Worm (Caenorhabditis elegans) whole organism, L4 larva: Measurements from ENCODE around the gene abts-2.

Experiments used
- F10B5.3 ChIP-seq: sonication (generic microtip); optimal IDR thresholded peaks from 2 replicates; lab custom pipeline; 2016; ENCODE audit warnings: mild to moderate bottlenecking, missing genetic modification characterization, missing compliant biosample characterization
- F37D6.2 ChIP-seq: sonication (generic microtip); optimal IDR thresholded peaks from 2 replicates; lab custom pipeline; 2016; ENCODE audit warnings: mild to moderate bottlenecking, missing genetic modification characterization, missing compliant biosample characterization
- F44E2.7 ChIP-seq: fragments of 200-800 bp; sonication (Bioruptor generic); IDR thresholded peaks from 2 replicates; pipeline ENCODE4 v2.1.2; 2022; ENCODE audit warnings: missing genetic modification characterization, missing compliant biosample characterization
- F49E8.2 ChIP-seq: sonication (generic microtip); optimal IDR thresholded peaks from 2 replicates; lab custom pipeline; 2016; ENCODE audit warnings: missing compliant biosample characterization, mild to moderate bottlenecking, missing genetic modification characterization, borderline replicate concordance
- T20F7.1 ChIP-seq: fragments of 200-800 bp; sonication (Bioruptor generic); optimal IDR thresholded peaks from 2 replicates; lab custom pipeline; 2018; ENCODE audit warnings: mild to moderate bottlenecking, missing genetic modification characterization, missing compliant biosample characterization
- ZK546.5 ChIP-seq, 2 experiments: sonication (generic microtip); optimal IDR thresholded peaks; 2 replicates each; lab custom pipeline; 2017; ENCODE audit warnings: missing biosample characterization in 2 of 2, missing genetic modification characterization in 2 of 2
- aha-1 ChIP-seq: fragments of 150-350 bp; peaks from one replicate; lab custom pipeline; 2014; ENCODE audit warnings: missing biosample characterization, missing genetic modification characterization
- ama-1 ChIP-seq: fragments of 150-350 bp; optimal IDR thresholded peaks from 2 replicates; lab custom pipeline; 2014; ENCODE audit warnings: inconsistent platforms, mixed read lengths
- ceh-32 ChIP-seq: sonication (generic microtip); optimal IDR thresholded peaks from 2 replicates; lab custom pipeline; 2016; ENCODE audit warnings: mild to moderate bottlenecking, missing genetic modification characterization, missing compliant biosample characterization; ENCODE audit not compliant: poor library complexity
- daf-19 ChIP-seq: fragments of 200-800 bp; sonication (Bioruptor generic); conservative IDR thresholded peaks from 2 replicates; pipeline ENCODE4 v1.3.6; 2022; ENCODE audit warnings: missing genetic modification characterization, missing compliant biosample characterization
- daf-8 ChIP-seq: fragments of 200-800 bp; sonication (Bioruptor generic); IDR thresholded peaks from 2 replicates; pipeline ENCODE4 v1.3.6; 2022; ENCODE audit warnings: missing genetic modification characterization, missing compliant biosample characterization
- dmd-8 ChIP-seq: fragments of 200-800 bp; sonication (Bioruptor generic); IDR thresholded peaks from 2 replicates; pipeline ENCODE4 v1.3.6; 2022; ENCODE audit warnings: missing genetic modification characterization, missing compliant biosample characterization
- dmd-9 ChIP-seq: fragments of 200-800 bp; sonication (Bioruptor generic); IDR thresholded peaks from 2 replicates; pipeline ENCODE4 v1.3.6; 2022; ENCODE audit warnings: missing genetic modification reagents, missing genetic modification characterization, missing compliant biosample characterization
- egl-27 ChIP-seq: sonication (generic microtip); optimal IDR thresholded peaks from 3 replicates; lab custom pipeline; 2017; ENCODE audit warnings: missing biosample characterization, missing genetic modification reagents, missing genetic modification characterization
- fos-1 ChIP-seq: fragments of 150-350 bp; optimal IDR thresholded peaks from 2 replicates; lab custom pipeline; 2014; ENCODE audit warnings: missing biosample characterization, missing genetic modification characterization
- gei-8 ChIP-seq: fragments of 200-800 bp; sonication (Bioruptor generic); optimal IDR thresholded peaks from 2 replicates; lab custom pipeline; 2018; ENCODE audit warnings: mild to moderate bottlenecking, missing genetic modification characterization, missing compliant biosample characterization
- lim-7 ChIP-seq: fragments of 200-800 bp; sonication (Bioruptor generic); IDR thresholded peaks from 2 replicates; pipeline ENCODE4 v1.3.6; 2022; ENCODE audit warnings: missing genetic modification characterization, missing compliant biosample characterization
- lin-1 ChIP-seq: fragments of 200-800 bp; sonication (Bioruptor generic); IDR thresholded peaks from 2 replicates; pipeline ENCODE4 v1.3.6; 2022; ENCODE audit warnings: missing genetic modification reagents, missing genetic modification characterization, missing compliant biosample characterization
- lin-38 ChIP-seq: fragments of 200-800 bp; sonication (Bioruptor generic); IDR thresholded peaks from 2 replicates; pipeline ENCODE4 v1.3.6; 2022; ENCODE audit warnings: missing genetic modification reagents, missing genetic modification characterization, missing compliant biosample characterization
- lin-39 ChIP-seq: fragments of 150-350 bp; optimal IDR thresholded peaks from 2 replicates; lab custom pipeline; 2014; ENCODE audit warnings: missing biosample characterization, missing genetic modification reagents, missing genetic modification characterization
- lsy-2 ChIP-seq, 2 experiments: fragments of 150-350 bp in 1 of 2; sonication (generic microtip) in 1 of 2; optimal IDR thresholded peaks; 2 replicates each; lab custom pipeline; 2014 to 2017; ENCODE audit warnings: missing biosample characterization in 2 of 2, missing genetic modification characterization in 2 of 2
- madf-5 ChIP-seq, 2 experiments: fragments of 200-800 bp; sonication (Bioruptor generic); IDR thresholded peaks; 2 replicates each; pipeline ENCODE4 v1.3.6; 2022; ENCODE audit warnings: missing compliant biosample characterization in 2 of 2, missing genetic modification characterization in 2 of 2
- madf-9 ChIP-seq: fragments of 200-800 bp; sonication (Bioruptor generic); conservative IDR thresholded peaks from 2 replicates; pipeline ENCODE4 v1.3.6; 2022; ENCODE audit warnings: missing genetic modification reagents, missing genetic modification characterization, missing compliant biosample characterization
- mdt-29 ChIP-seq: fragments of 200-800 bp; sonication (Bioruptor generic); IDR thresholded peaks from 2 replicates; pipeline ENCODE4 v1.3.6; 2022; ENCODE audit warnings: missing genetic modification reagents, missing genetic modification characterization, missing compliant biosample characterization
- mep-1 ChIP-seq: fragments of 150-350 bp; sonication (generic microtip); optimal IDR thresholded peaks from 3 replicates; lab custom pipeline; 2014; ENCODE audit warnings: missing biosample characterization, missing genetic modification characterization
- nhr-102 ChIP-seq: sonication (generic microtip); optimal IDR thresholded peaks from 2 replicates; lab custom pipeline; 2016; ENCODE audit warnings: mild to moderate bottlenecking, missing genetic modification characterization, moderate library complexity, missing compliant biosample characterization
- nhr-11 ChIP-seq: fragments of 150-350 bp; optimal IDR thresholded peaks from 2 replicates; lab custom pipeline; 2014; ENCODE audit warnings: missing biosample characterization, missing genetic modification characterization
- nhr-237 ChIP-seq: sonication (generic microtip); optimal IDR thresholded peaks from 2 replicates; lab custom pipeline; 2017; ENCODE audit warnings: missing biosample characterization, missing genetic modification characterization
- nhr-28 ChIP-seq: fragments of 150-350 bp; optimal IDR thresholded peaks from 2 replicates; lab custom pipeline; 2014; ENCODE audit warnings: missing biosample characterization, missing genetic modification characterization
- nhr-6 ChIP-seq: fragments of 150-350 bp; optimal IDR thresholded peaks from 2 replicates; lab custom pipeline; 2014; ENCODE audit warnings: missing biosample characterization, missing genetic modification characterization
- saeg-2 ChIP-seq: fragments of 200-800 bp; sonication (Bioruptor generic); IDR thresholded peaks from 2 replicates; pipeline ENCODE4 v1.3.6; 2022; ENCODE audit warnings: missing genetic modification reagents, missing genetic modification characterization, missing compliant biosample characterization
- snpc-4 ChIP-seq: fragments of 150-350 bp; optimal IDR thresholded peaks from 2 replicates; lab custom pipeline; 2014; ENCODE audit warnings: missing biosample characterization, missing genetic modification characterization
- tag-97 ChIP-seq: fragments of 200-800 bp; sonication (Bioruptor generic); IDR thresholded peaks from 2 replicates; pipeline ENCODE4 v1.3.6; 2022; ENCODE audit warnings: missing genetic modification characterization, missing compliant biosample characterization
- unc-130 ChIP-seq: sonication (generic microtip); optimal IDR thresholded peaks from 2 replicates; lab custom pipeline; 2016; ENCODE audit warnings: missing genetic modification reagents, missing genetic modification characterization, missing compliant biosample characterization
- unc-62 ChIP-seq, 3 experiments: fragments of 150-350 bp in 1 of 3; sonication (generic microtip); optimal IDR thresholded peaks in 2 of 3; peaks in 1 of 3; 1 replicate in 1 of 3; 2 replicates in 2 of 3; lab custom pipeline; 2014 to 2017; ENCODE audit warnings: missing biosample characterization in 3 of 3, missing genetic modification characterization in 3 of 3, missing genetic modification reagents in 3 of 3, missing genotype in 1 of 3
- vab-7 ChIP-seq: fragments of 200-800 bp; sonication (Bioruptor generic); IDR thresholded peaks from 2 replicates; pipeline ENCODE4 v1.3.6; 2022; ENCODE audit warnings: missing genetic modification reagents, missing genetic modification characterization, missing compliant biosample characterization
- zip-11 ChIP-seq: fragments of 200-800 bp; sonication (Bioruptor generic); IDR thresholded peaks from 2 replicates; pipeline ENCODE4 v1.3.6; 2022; ENCODE audit warnings: missing genetic modification characterization, missing compliant biosample characterization
- ztf-11 ChIP-seq: fragments of 150-350 bp; optimal IDR thresholded peaks from 2 replicates; lab custom pipeline; 2014; ENCODE audit warnings: missing biosample characterization, missing genetic modification characterization
- ztf-7 ChIP-seq: fragments of 150-350 bp; optimal IDR thresholded peaks from 2 replicates; lab custom pipeline; 2014; ENCODE audit warnings: missing biosample characterization, missing genetic modification characterization

Gene abts-2

ce11 chrX:11603234-11604108, 18.0 kb downstream of the abts-2 start (continued):
- TF ChIP-seq saeg-2 (GFP tag; lab: Robert Waterston, UW): 0 out of 2 replicates have a peak, but pooled peaks have one; percentile 8
- TF ChIP-seq nhr-102 (tag; lab: Kevin White, UChicago): peak; percentile 92
- TF ChIP-seq lin-1 (GFP tag; lab: Robert Waterston, UW): no peak
- no peak for TF ChIP-seq ZK546.5 (tag; optimal IDR thresholded peaks at IDR 0.05; lab: Kevin White, UChicago)
- peak; percentile 53 for TF ChIP-seq nhr-237 (tag; lab: Kevin White, UChicago)
- no peak for TF ChIP-seq F49E8.2 (tag; lab: Kevin White, UChicago)
- peak; percentile 52 for TF ChIP-seq F10B5.3 (tag; lab: Kevin White, UChicago)
- peak; percentile 11 for TF ChIP-seq ceh-32 (tag; lab: Kevin White, UChicago)
- peak; percentile 47 for TF ChIP-seq gei-8 (GFP tag; lab: Kevin White, UChicago)
- TF ChIP-seq F37D6.2: peak; percentile 55
- no peak for TF ChIP-seq snpc-4 (tag; lab: Kevin White, UChicago)
- TF ChIP-seq daf-8: no peak
- TF ChIP-seq ztf-11: no peak
- TF ChIP-seq nhr-6: no peak
- no peak for TF ChIP-seq vab-7 (GFP tag; lab: Robert Waterston, UW)
- TF ChIP-seq lin-38 (GFP tag; lab: Robert Waterston, UW): peak; percentile 48
- 0 out of 2 replicates have a peak, but pooled peaks have one; percentile 57 for TF ChIP-seq daf-19 (GFP tag; lab: Robert Waterston, UW)
- no peak for TF ChIP-seq lim-7 (GFP tag; lab: Robert Waterston, UW)
- TF ChIP-seq F44E2.7 (GFP tag; lab: Robert Waterston, UW): no peak
- TF ChIP-seq tag-97 (GFP tag; lab: Robert Waterston, UW): 0 out of 2 replicates have a peak, but pooled peaks have one; percentile 29
- TF ChIP-seq lin-39 (tag; lab: Kevin White, UChicago): peak; percentile 2
- peak; percentile 94 for TF ChIP-seq mep-1 (tag; lab: Kevin White, UChicago)
- TF ChIP-seq dmd-8 (GFP tag; lab: Robert Waterston, UW): no peak
- TF ChIP-seq, all 104 proteins: peak for 56

ce11 chrX:11605214-11605765, 19.8 kb downstream of the abts-2 start, which contains the start of gene ftt-2:
TSS of gene ftt-2 (minus strand) at chrX:11605419.
- TF ChIP-seq nhr-28 (tag; lab: Kevin White, UChicago) (no peak), T20F7.1 (no peak), mdt-29 (GFP tag; lab: Robert Waterston, UW) (no peak), nhr-6 (peak; percentile 27), dmd-9 (GFP tag; lab: Robert Waterston, UW) (no peak), unc-62 (GFP tag; optimal IDR thresholded peaks at IDR 0.05 in 1 of 2; lab: Kevin White, UChicago) (no peak), unc-62 (tag; optimal IDR thresholded peaks at IDR 0.05; lab: Kevin White, UChicago) (no peak), fos-1 (tag; lab: Kevin White, UChicago) (no peak), madf-5 (GFP tag; IDR thresholded peaks at IDR 0.05; lab: Robert Waterston, UW) (no peak), madf-9 (GFP tag; lab: Robert Waterston, UW) (no peak), ama-1 (lab: Kevin White, UChicago) (peak; percentile 81), unc-130 (GFP tag; lab: Kevin White, UChicago) (no peak), lsy-2 (tag; optimal IDR thresholded peaks at IDR 0.05; lab: Kevin White, UChicago) (no peak), egl-27 (no peak), ztf-7 (tag; lab: Kevin White, UChicago) (peak; percentile 2), zip-11 (GFP tag; lab: Robert Waterston, UW) (no peak), nhr-11 (tag; lab: Kevin White, UChicago) (no peak), aha-1 (tag; lab: Kevin White, UChicago) (peak; percentile 94)
